Fruit fly (Drosophila melanogaster) whole organism, embryonic: ENCODE results near the gene CG13930.
A peak's percentile ranks its signal among the peaks of the same experiment; 100 is the strongest.

Source experiments
- Bdp1 ChIP-seq: fragments of 200-800 bp; sonication (Bioruptor generic); optimal IDR thresholded peaks from 3 replicates; lab custom pipeline; 2016; ENCODE audit warnings: missing biosample characterization, missing genetic modification characterization
- Bteb2 ChIP-seq: fragments of 200-800 bp; sonication (Bioruptor generic); optimal IDR thresholded peaks from 2 replicates; lab custom pipeline; 2016; ENCODE audit warnings: missing biosample characterization, missing genetic modification characterization
- CG10431 ChIP-seq: fragments of 200-800 bp; sonication (Bioruptor generic); optimal IDR thresholded peaks from 3 replicates; lab custom pipeline; 2018; ENCODE audit warnings: missing biosample characterization, mild to moderate bottlenecking, missing genetic modification characterization
- CG11456 ChIP-seq: fragments of 200-800 bp; sonication (Bioruptor generic); IDR thresholded peaks from 3 replicates; pipeline ENCODE4 v1.3.6; 2022; ENCODE audit warnings: missing biosample characterization, missing genetic modification characterization
- CG12219 ChIP-seq: fragments of 200-800 bp; sonication (Bioruptor generic); optimal IDR thresholded peaks from 3 replicates; lab custom pipeline; 2018; ENCODE audit warnings: missing biosample characterization, mild to moderate bottlenecking, missing genetic modification characterization
- CG14441 ChIP-seq: fragments of 200-800 bp; sonication (Bioruptor generic); IDR thresholded peaks from 2 replicates; pipeline ENCODE4 v1.3.6; 2022; ENCODE audit warnings: missing biosample characterization, missing genetic modification characterization
- CG15269 ChIP-seq: fragments of 200-800 bp; sonication (Bioruptor generic); optimal IDR thresholded peaks from 2 replicates; lab custom pipeline; 2018; ENCODE audit warnings: missing biosample characterization, mild to moderate bottlenecking, missing genetic modification characterization, moderate library complexity
- CG15601 ChIP-seq: fragments of 200-800 bp; sonication (Bioruptor generic); optimal IDR thresholded peaks from 3 replicates; lab custom pipeline; 2019; ENCODE audit warnings: missing biosample characterization, mild to moderate bottlenecking, missing genetic modification characterization, moderate library complexity
- CG1602 ChIP-seq: fragments of 200-800 bp; sonication (Bioruptor generic); optimal IDR thresholded peaks from 3 replicates; lab custom pipeline; 2016; ENCODE audit warnings: missing biosample characterization, missing genetic modification characterization
- CG17568 ChIP-seq: fragments of 200-800 bp; sonication (Bioruptor generic); optimal IDR thresholded peaks from 2 replicates; lab custom pipeline; 2018; ENCODE audit warnings: missing biosample characterization, mild to moderate bottlenecking, missing genetic modification characterization, moderate library complexity
- CG17612 ChIP-seq: fragments of 200-800 bp; sonication (Bioruptor generic); IDR thresholded peaks from 2 replicates; pipeline ENCODE4 v1.3.6; 2022; ENCODE audit warnings: missing biosample characterization, missing genetic modification characterization
- CG2116 ChIP-seq: fragments of 200-800 bp; sonication (Bioruptor generic); optimal IDR thresholded peaks from 3 replicates; lab custom pipeline; 2018; ENCODE audit warnings: missing biosample characterization, mild to moderate bottlenecking, missing genetic modification characterization
- CG30020 ChIP-seq: fragments of 200-800 bp; optimal IDR thresholded peaks from 2 replicates; lab custom pipeline; 2019; ENCODE audit warnings: missing biosample characterization, mild to moderate bottlenecking, missing genetic modification characterization, moderate library complexity
- CG6272 ChIP-seq: fragments of 200-800 bp; sonication (Bioruptor generic); IDR thresholded peaks from 2 replicates; pipeline ENCODE4 v1.3.6; 2022; ENCODE audit warnings: missing biosample characterization, missing genetic modification characterization
- CG7357 ChIP-seq: fragments of 200-800 bp; sonication (Bioruptor generic); IDR thresholded peaks from 3 replicates; pipeline ENCODE4 v1.3.6; 2022; ENCODE audit warnings: missing biosample characterization, missing genetic modification characterization
- CG8290 ChIP-seq, 3 experiments: fragments of 200-800 bp; sonication (Bioruptor generic); optimal IDR thresholded peaks; 2 replicates each; lab custom pipeline; 2016 to 2019; ENCODE audit warnings: missing biosample characterization in 3 of 3, missing genetic modification characterization in 3 of 3, mild to moderate bottlenecking in 2 of 3, moderate library complexity in 1 of 3
- CG8359 ChIP-seq: fragments of 200-800 bp; sonication (Bioruptor generic); optimal IDR thresholded peaks from 2 replicates; lab custom pipeline; 2017; ENCODE audit warnings: missing biosample characterization, mild to moderate bottlenecking, missing genetic modification characterization, borderline replicate concordance
- CG8478 ChIP-seq: fragments of >200 bp; optimal IDR thresholded peaks from 2 replicates; lab custom pipeline; 2018
- Chrac-16 ChIP-seq: fragments of 200-800 bp; sonication (Bioruptor generic); optimal IDR thresholded peaks from 3 replicates; lab custom pipeline; 2016; ENCODE audit warnings: missing biosample characterization, missing genetic modification characterization
- Dip3 ChIP-seq: fragments of 200-800 bp; sonication (Bioruptor generic); optimal IDR thresholded peaks from 3 replicates; lab custom pipeline; 2016; ENCODE audit warnings: missing biosample characterization, missing genetic modification characterization
- Hr51 ChIP-seq, 2 experiments: fragments of 200-800 bp; sonication (Bioruptor generic); optimal IDR thresholded peaks; 2 replicates in 1 of 2; 3 replicates in 1 of 2; lab custom pipeline; 2016 to 2018; ENCODE audit warnings: missing biosample characterization in 2 of 2, missing genetic modification characterization in 2 of 2, mild to moderate bottlenecking in 1 of 2, moderate library complexity in 1 of 2
- MTF-1 ChIP-seq: fragments of 200-800 bp; sonication (Bioruptor generic); optimal IDR thresholded peaks from 2 replicates; lab custom pipeline; 2018; ENCODE audit warnings: missing biosample characterization, mild to moderate bottlenecking, missing genetic modification characterization, borderline replicate concordance
- Myb ChIP-seq: fragments of 200-800 bp; sonication (Bioruptor generic); optimal IDR thresholded peaks from 2 replicates; lab custom pipeline; 2016; ENCODE audit warnings: missing biosample characterization, missing genetic modification characterization
- Rfx ChIP-seq: fragments of 200-800 bp; sonication (Bioruptor generic); IDR thresholded peaks from 2 replicates; pipeline ENCODE4 v1.3.6; 2022; ENCODE audit warnings: missing biosample characterization, missing genetic modification characterization
- Sox100B ChIP-seq: fragments of 200-800 bp; sonication (Bioruptor generic); optimal IDR thresholded peaks from 3 replicates; lab custom pipeline; 2018; ENCODE audit warnings: missing biosample characterization, mild to moderate bottlenecking, missing genetic modification characterization
- Sox102F ChIP-seq: fragments of 200-800 bp; sonication (Bioruptor generic); optimal IDR thresholded peaks from 2 replicates; lab custom pipeline; 2018; ENCODE audit warnings: missing biosample characterization, mild to moderate bottlenecking, missing genetic modification characterization, moderate library complexity
- aop ChIP-seq: fragments of 200-800 bp; sonication (Bioruptor generic); IDR thresholded peaks from 2 replicates; pipeline ENCODE4 v1.3.6; 2022; ENCODE audit warnings: missing biosample characterization, missing genetic modification characterization
- bcd ChIP-seq: fragments of 200-800 bp; sonication (Bioruptor generic); optimal IDR thresholded peaks from 2 replicates; lab custom pipeline; 2017; ENCODE audit warnings: missing biosample characterization, mild to moderate bottlenecking, missing genetic modification characterization
- bigmax ChIP-seq: fragments of 200-800 bp; sonication (Bioruptor generic); optimal IDR thresholded peaks from 2 replicates; lab custom pipeline; 2018; ENCODE audit warnings: missing biosample characterization, mild to moderate bottlenecking, missing genetic modification characterization
- cad ChIP-seq: fragments of >200 bp; optimal IDR thresholded peaks from 2 replicates; lab custom pipeline; 2017; ENCODE audit warnings: missing biosample characterization, missing genetic modification characterization
- croc ChIP-seq: fragments of 200-800 bp; sonication (Bioruptor generic); conservative IDR thresholded peaks from 3 replicates; pipeline ENCODE4 v1.3.6; 2022; ENCODE audit warnings: missing biosample characterization, missing genetic modification characterization
- dimm ChIP-seq: fragments of 200-800 bp; sonication (Bioruptor generic); IDR thresholded peaks from 2 replicates; pipeline ENCODE4 v1.3.6; 2022; ENCODE audit warnings: missing biosample characterization, missing genetic modification characterization
- dmrt11E ChIP-seq: fragments of 200-800 bp; sonication (Bioruptor generic); optimal IDR thresholded peaks from 3 replicates; lab custom pipeline; 2018; ENCODE audit warnings: missing biosample characterization, mild to moderate bottlenecking, missing genetic modification characterization, moderate library complexity
- en ChIP-seq: fragments of 200-800 bp; sonication (Bioruptor generic); optimal IDR thresholded peaks from 2 replicates; lab custom pipeline; 2016; ENCODE audit warnings: missing biosample characterization, missing genetic modification characterization
- fru ChIP-seq: fragments of >200 bp; optimal IDR thresholded peaks from 2 replicates; lab custom pipeline; 2017
- fu2 ChIP-seq: fragments of 200-800 bp; sonication (Bioruptor generic); optimal IDR thresholded peaks from 2 replicates; lab custom pipeline; 2016; ENCODE audit warnings: missing biosample characterization, missing genetic modification characterization
- gcm ChIP-seq: fragments of 200-800 bp; sonication (Bioruptor generic); optimal IDR thresholded peaks from 2 replicates; lab custom pipeline; 2019; ENCODE audit warnings: missing biosample characterization, mild to moderate bottlenecking, missing genetic modification characterization, moderate library complexity
- gsb-n ChIP-seq: fragments of 200-800 bp; sonication (Bioruptor generic); optimal IDR thresholded peaks from 3 replicates; lab custom pipeline; 2018; ENCODE audit warnings: missing biosample characterization, mild to moderate bottlenecking, missing genetic modification characterization
- lola ChIP-seq, 3 experiments: fragments of >200 bp in 2 of 3; fragments of 200-800 bp in 1 of 3; sonication (Bioruptor generic) in 1 of 3; optimal IDR thresholded peaks; 2 replicates each; lab custom pipeline; 2017 to 2019; ENCODE audit warnings: missing biosample characterization in 3 of 3, missing genetic modification characterization in 3 of 3, mild to moderate bottlenecking in 1 of 3, moderate library complexity in 1 of 3
- nerfin-1 ChIP-seq: fragments of 200-800 bp; sonication (Bioruptor generic); optimal IDR thresholded peaks from 3 replicates; lab custom pipeline; 2019; ENCODE audit warnings: missing biosample characterization, mild to moderate bottlenecking, missing genetic modification characterization, moderate library complexity
- nmo ChIP-seq: fragments of 200-800 bp; sonication (Bioruptor generic); optimal IDR thresholded peaks from 2 replicates; lab custom pipeline; 2018; ENCODE audit warnings: missing biosample characterization, mild to moderate bottlenecking, missing genetic modification characterization, moderate library complexity
- org-1 ChIP-seq: fragments of 200-800 bp; sonication (Bioruptor generic); optimal IDR thresholded peaks from 2 replicates; lab custom pipeline; 2017; ENCODE audit warnings: missing biosample characterization, missing genetic modification characterization
- p53 ChIP-seq: fragments of 200-800 bp; sonication (Bioruptor generic); optimal IDR thresholded peaks from 2 replicates; lab custom pipeline; 2016; ENCODE audit warnings: missing biosample characterization, missing genetic modification characterization
- pnt ChIP-seq: fragments of 200-800 bp; sonication (Bioruptor generic); optimal IDR thresholded peaks from 3 replicates; lab custom pipeline; 2016; ENCODE audit warnings: missing biosample characterization, missing genetic modification characterization
- sc ChIP-seq, 3 experiments: fragments of >200 bp in 2 of 3; fragments of 200-800 bp in 1 of 3; sonication (Bioruptor generic) in 1 of 3; optimal IDR thresholded peaks; 2 replicates in 2 of 3; 3 replicates in 1 of 3; lab custom pipeline; 2017; ENCODE audit warnings: mild to moderate bottlenecking in 1 of 3, missing biosample characterization in 1 of 3, missing genetic modification characterization in 1 of 3, missing genetic modification reagents in 1 of 3
- sima ChIP-seq: fragments of 200-800 bp; sonication (Bioruptor generic); optimal IDR thresholded peaks from 2 replicates; lab custom pipeline; 2016; ENCODE audit warnings: missing biosample characterization, missing genetic modification characterization
- sqz ChIP-seq: fragments of 200-800 bp; sonication (Bioruptor generic); optimal IDR thresholded peaks from 3 replicates; lab custom pipeline; 2018; ENCODE audit warnings: missing biosample characterization, mild to moderate bottlenecking, missing genetic modification characterization
- tgo ChIP-seq: fragments of 200-800 bp; sonication (Bioruptor generic); IDR thresholded peaks from 3 replicates; pipeline ENCODE4 v1.3.6; 2022; ENCODE audit warnings: missing biosample characterization, missing genetic modification characterization
- tll ChIP-seq, 2 experiments: fragments of 200-800 bp in 1 of 2; fragments of >200 bp in 1 of 2; sonication (Bioruptor generic) in 1 of 2; optimal IDR thresholded peaks; 2 replicates each; lab custom pipeline; 2017 to 2019; ENCODE audit warnings: missing biosample characterization in 2 of 2, missing genetic modification characterization in 2 of 2, mild to moderate bottlenecking in 1 of 2, moderate library complexity in 1 of 2
- z ChIP-seq: fragments of 200-800 bp; sonication (Bioruptor generic); IDR thresholded peaks from 3 replicates; pipeline ENCODE4 v1.3.6; 2022; ENCODE audit warnings: missing biosample characterization, missing genetic modification characterization

Gene CG13930

dm6 chr3L:1702367-1702927, 29.9 kb upstream of the CG13930 start, which contains the start of gene CG13931 (continued):
- TF ChIP-seq tll (GFP tag; optimal IDR thresholded peaks at IDR 0.05; lab: Kevin White, UChicago), result no peak
- TF ChIP-seq dimm (GFP tag; lab: Robert Waterston, UW), result no peak
- no peak for TF ChIP-seq bigmax (GFP tag; lab: Kevin White, UChicago)
- TF ChIP-seq CG10431 (GFP tag; lab: Kevin White, UChicago), result no peak
- 0 out of 3 replicates have a peak, but pooled peaks have one; percentile 16 for TF ChIP-seq CG7357 (GFP tag; lab: Robert Waterston, UW)
- 0 out of 2 replicates have a peak, but pooled peaks have one; percentile 31 for TF ChIP-seq CG14441 (GFP tag; lab: Robert Waterston, UW)
- no peak for TF ChIP-seq CG8359 (GFP tag; lab: Kevin White, UChicago)
- TF ChIP-seq org-1 (GFP tag; lab: Kevin White, UChicago), result no peak
- no peak for TF ChIP-seq CG17612 (GFP tag; lab: Robert Waterston, UW)
- no peak for TF ChIP-seq Rfx (GFP tag; lab: Robert Waterston, UW)
- TF ChIP-seq gcm (GFP tag; lab: Kevin White, UChicago), result no peak
- peak; percentile 13 for TF ChIP-seq CG1602 (GFP tag; lab: Kevin White, UChicago)
- TF ChIP-seq sima (GFP tag; lab: Kevin White, UChicago), result no peak
- TF ChIP-seq p53 (GFP tag; lab: Kevin White, UChicago), result no peak
- no peak for TF ChIP-seq CG17568 (GFP tag; lab: Kevin White, UChicago)
- peak; percentile 10 for TF ChIP-seq CG12219 (GFP tag; lab: Kevin White, UChicago)
- TF ChIP-seq Chrac-16 (GFP tag; lab: Kevin White, UChicago), result peak; percentile 23
- TF ChIP-seq bcd (GFP tag; lab: Kevin White, UChicago), result no peak
- no peak for TF ChIP-seq lola (GFP tag; optimal IDR thresholded peaks at IDR 0.05; lab: Kevin White, UChicago)
- no peak for TF ChIP-seq sqz (GFP tag; lab: Kevin White, UChicago)
- TF ChIP-seq nmo (GFP tag; lab: Kevin White, UChicago), result peak; percentile 35
- TF ChIP-seq Sox102F (GFP tag; lab: Kevin White, UChicago), result peak; percentile 61
- no peak for TF ChIP-seq Sox100B (GFP tag; lab: Kevin White, UChicago)
- TF ChIP-seq fu2 (GFP tag; lab: Kevin White, UChicago), result no peak
- TF ChIP-seq CG8478, result no peak
- TF ChIP-seq z (GFP tag; lab: Robert Waterston, UW), result no peak
- TF ChIP-seq Myb, result no peak
- TF ChIP-seq gsb-n (tag; lab: Kevin White, UChicago), result no peak
- no peak for TF ChIP-seq sc (optimal IDR thresholded peaks at IDR 0.05; lab: Kevin White, UChicago)
- TF ChIP-seq sc (GFP tag; optimal IDR thresholded peaks at IDR 0.05; lab: Kevin White, UChicago), result no peak
- TF ChIP-seq pnt (GFP tag; lab: Kevin White, UChicago), result no peak
- no peak for TF ChIP-seq en
- peak in 1 of 2 experiments; percentile 17 for TF ChIP-seq Hr51 (GFP tag; optimal IDR thresholded peaks at IDR 0.05; lab: Kevin White, UChicago)
- TF ChIP-seq CG8290 (GFP tag; optimal IDR thresholded peaks at IDR 0.05; lab: Kevin White, UChicago), result no peak
- no peak for TF ChIP-seq CG8290 (tag; optimal IDR thresholded peaks at IDR 0.05; lab: Kevin White, UChicago)
- 0 out of 3 replicates have a peak, but pooled peaks have one; percentile 19 for TF ChIP-seq croc (GFP tag; lab: Robert Waterston, UW)
- TF ChIP-seq MTF-1 (GFP tag; lab: Kevin White, UChicago), result no peak
- TF ChIP-seq Bteb2, result no peak
- TF ChIP-seq CG11456 (GFP tag; lab: Robert Waterston, UW), result no peak
- TF ChIP-seq Dip3 (GFP tag; lab: Kevin White, UChicago), result no peak
- TF ChIP-seq CG2116 (GFP tag; lab: Kevin White, UChicago), result no peak
- no peak for TF ChIP-seq aop (GFP tag; lab: Robert Waterston, UW)
- no peak for TF ChIP-seq tgo (GFP tag; lab: Robert Waterston, UW)
- no peak for TF ChIP-seq nerfin-1 (tag; lab: Kevin White, UChicago)
- TF ChIP-seq CG6272 (GFP tag; lab: Robert Waterston, UW), result no peak
- no peak for TF ChIP-seq Bdp1 (GFP tag; lab: Kevin White, UChicago)
- TF ChIP-seq dmrt11E, result peak; percentile 56
- no peak for TF ChIP-seq fru
- TF ChIP-seq CG15269 (tag; lab: Kevin White, UChicago), result no peak
- TF ChIP-seq CG15601, result no peak
- no peak for TF ChIP-seq CG30020 (tag; lab: Kevin White, UChicago)
- TF ChIP-seq cad (GFP tag; lab: Kevin White, UChicago), result no peak
